Fruit fly (Drosophila melanogaster): ENCODE results near the gene wol.

The wol gene

dm6 chr2L:8350560-8351171 is 47.9 kb upstream of the wol start (continued):
- TF ChIP-seq tup (GFP tag; optimal IDR thresholded peaks at IDR 0.05) (no peak), pan (optimal IDR thresholded peaks at IDR 0.05) (no peak), pan (GFP tag; optimal IDR thresholded peaks at IDR 0.05 in 1 of 2, IDR thresholded peaks at IDR 0.05 in 1 of 2) (peak in 1 of 2 experiments; percentile 35), Ssrp (tag; optimal IDR thresholded peaks at IDR 0.05) (no peak), so (GFP tag; IDR thresholded peaks at IDR 0.05) (0 out of 3 replicates have a peak, but pooled peaks have one; percentile 36), insv (GFP tag; optimal IDR thresholded peaks at IDR 0.05) (no peak), dimm (GFP tag; IDR thresholded peaks at IDR 0.05) (no peak), Mes4 (GFP tag; optimal IDR thresholded peaks at IDR 0.05) (no peak), nom (GFP tag; optimal IDR thresholded peaks at IDR 0.05) (no peak), Nf-YB (GFP tag; optimal IDR thresholded peaks at IDR 0.05) (peak; percentile 3), CG7928 (GFP tag; optimal IDR thresholded peaks at IDR 0.05) (no peak), CrebB (tag; optimal IDR thresholded peaks at IDR 0.05) (peak; percentile 71), CG15514 (GFP tag; optimal IDR thresholded peaks at IDR 0.05) (peak; percentile 62), Dbx (GFP tag; IDR thresholded peaks at IDR 0.05) (peak; percentile 25; the same call in 1 of the 3 replicates), CG8089 (GFP tag; optimal IDR thresholded peaks at IDR 0.05) (no peak), pb (GFP tag; optimal IDR thresholded peaks at IDR 0.05) (no peak), croc (GFP tag; conservative IDR thresholded peaks at IDR 0.05) (no peak), CG18262 (tag; optimal IDR thresholded peaks at IDR 0.05) (no peak), GATAe (GFP tag; conservative IDR thresholded peaks at IDR 0.05) (no peak), CG16815 (GFP tag; optimal IDR thresholded peaks at IDR 0.05) (no peak), CG10979 (tag; optimal IDR thresholded peaks at IDR 0.05) (no peak), cg (GFP tag; optimal IDR thresholded peaks at IDR 0.05) (no peak), crol (GFP tag; IDR thresholded peaks at IDR 0.05) (no peak), mld (GFP tag; IDR thresholded peaks at IDR 0.05; ENCODE audit: partially characterized antibody) (no peak), CG14050 (GFP tag; IDR thresholded peaks at IDR 0.05) (no peak; the same call in 2 of the 3 replicates), CG7963 (GFP tag; IDR thresholded peaks at IDR 0.05; ENCODE audit: partially characterized antibody) (no peak), cad (GFP tag; optimal IDR thresholded peaks at IDR 0.05) (no peak), Hmr (GFP tag; optimal IDR thresholded peaks at IDR 0.05) (peak; percentile 74), CG7372 (GFP tag; IDR thresholded peaks at IDR 0.05) (peak; percentile 68), sug (tag; optimal IDR thresholded peaks at IDR 0.05) (peak; percentile 46), D (optimal IDR thresholded peaks at IDR 0.05) (no peak), D (GFP tag; optimal IDR thresholded peaks at IDR 0.05) (no peak), ham (GFP tag; IDR thresholded peaks at IDR 0.05) (no peak), sens (GFP tag) (peak; percentile 55), fd64A (GFP tag; optimal IDR thresholded peaks at IDR 0.05) (no peak), lbe (GFP tag; optimal IDR thresholded peaks at IDR 0.05) (no peak), CG34376 (GFP tag; optimal IDR thresholded peaks at IDR 0.05) (peak; percentile 57), CG15479 (GFP tag; optimal IDR thresholded peaks at IDR 0.05) (no peak), Hmx (GFP tag; optimal IDR thresholded peaks at IDR 0.05) (no peak), Hr78 (GFP tag; optimal IDR thresholded peaks at IDR 0.05) (no peak), CG11247 (GFP tag; IDR thresholded peaks at IDR 0.05) (no peak), scrt (GFP tag; optimal IDR thresholded peaks at IDR 0.05) (peak; percentile 49), BtbVII (GFP tag; optimal IDR thresholded peaks at IDR 0.05) (peak; percentile 57), CG1233 (GFP tag; optimal IDR thresholded peaks at IDR 0.05) (peak; percentile 44), chm (GFP tag; IDR thresholded peaks at IDR 0.05) (no peak), stc (GFP tag; IDR thresholded peaks at IDR 0.05) (no peak), Atf-2 (GFP tag; optimal IDR thresholded peaks at IDR 0.05) (no peak), sd (tag; optimal IDR thresholded peaks at IDR 0.05) (peak; percentile 95), luna (GFP tag; optimal IDR thresholded peaks at IDR 0.05) (peak; percentile 35), Fer3 (tag; optimal IDR thresholded peaks at IDR 0.05) (peak; percentile 54), slp2 (GFP tag; optimal IDR thresholded peaks at IDR 0.05) (no peak)
